Worm (Caenorhabditis elegans) whole organism, young adult: ENCODE data around the gene npr-2.

Experiments used
- B0035.1 ChIP-seq: sonication (generic microtip); optimal IDR thresholded peaks from 2 replicates; lab custom pipeline; 2016; ENCODE audit warnings: missing genetic modification characterization, mild to moderate bottlenecking, missing compliant biosample characterization, missing genotype, missing genetic modification reagents
- B0261.1 ChIP-seq: sonication (generic microtip); optimal IDR thresholded peaks from 2 replicates; lab custom pipeline; 2016; ENCODE audit warnings: mild to moderate bottlenecking, missing genetic modification characterization, moderate library complexity, missing compliant biosample characterization
- B0336.3 ChIP-seq: fragments of 200-800 bp; sonication (Bioruptor generic); IDR thresholded peaks from 2 replicates; pipeline ENCODE4 v1.3.6; 2022; ENCODE audit warnings: missing genetic modification characterization, missing compliant biosample characterization
- C06A6.2 ChIP-seq: fragments of 200-800 bp; sonication (Bioruptor generic); conservative IDR thresholded peaks from 2 replicates; pipeline ENCODE4 v1.3.6; 2022; ENCODE audit warnings: missing genetic modification characterization, missing compliant biosample characterization
- C17E4.6 ChIP-seq: fragments of 200-800 bp; sonication (Bioruptor generic); IDR thresholded peaks from 2 replicates; pipeline ENCODE4 v1.3.6; 2022; ENCODE audit warnings: missing genetic modification reagents, missing genetic modification characterization, missing compliant biosample characterization
- F10E7.11 ChIP-seq: sonication (generic microtip); optimal IDR thresholded peaks from 2 replicates; lab custom pipeline; 2017; ENCODE audit warnings: mild to moderate bottlenecking, missing genetic modification characterization, moderate library complexity, missing compliant biosample characterization
- F22D6.2 ChIP-seq: sonication (generic microtip); optimal IDR thresholded peaks from 2 replicates; lab custom pipeline; 2016; ENCODE audit warnings: mild to moderate bottlenecking, missing genetic modification characterization, missing compliant biosample characterization
- F23B12.7 ChIP-seq: sonication (generic microtip); optimal IDR thresholded peaks from 2 replicates; lab custom pipeline; 2017; ENCODE audit warnings: missing genetic modification characterization, mild to moderate bottlenecking, missing compliant biosample characterization, antibody characterized with exemption, moderate library complexity; ENCODE audit not compliant: insufficient read depth
- F37B4.10 ChIP-seq: fragments of 200-800 bp; sonication (Bioruptor generic); IDR thresholded peaks from 2 replicates; pipeline ENCODE4 v1.3.6; 2022; ENCODE audit warnings: missing genetic modification characterization, missing compliant biosample characterization
- F52B5.7 ChIP-seq: sonication (generic microtip); optimal IDR thresholded peaks from 2 replicates; lab custom pipeline; 2016; ENCODE audit warnings: mild to moderate bottlenecking, missing genetic modification characterization, missing compliant biosample characterization
- F57C9.4 ChIP-seq: sonication (generic microtip); optimal IDR thresholded peaks from 2 replicates; lab custom pipeline; 2017; ENCODE audit warnings: mild to moderate bottlenecking, missing genetic modification characterization, missing compliant biosample characterization
- K11D2.4 ChIP-seq: fragments of 200-800 bp; sonication (Bioruptor generic); IDR thresholded peaks from 2 replicates; pipeline ENCODE4 v1.3.6; 2022; ENCODE audit warnings: missing genetic modification reagents, missing genetic modification characterization, missing compliant biosample characterization
- Y53F4B.3 ChIP-seq: fragments of 200-800 bp; sonication (Bioruptor generic); IDR thresholded peaks from 2 replicates; pipeline ENCODE4 v1.3.6; 2022; ENCODE audit warnings: missing genetic modification reagents, missing genetic modification characterization, missing compliant biosample characterization
- Y79H2A.3 ChIP-seq: fragments of 200-800 bp; sonication (Bioruptor generic); conservative IDR thresholded peaks from 2 replicates; pipeline ENCODE4 v1.3.6; 2022; ENCODE audit warnings: missing genetic modification reagents, missing genetic modification characterization, missing compliant biosample characterization
- ZK185.1 ChIP-seq: sonication (generic microtip); optimal IDR thresholded peaks from 2 replicates; lab custom pipeline; 2016; ENCODE audit warnings: mild to moderate bottlenecking, missing genetic modification characterization, missing compliant biosample characterization; ENCODE audit not compliant: poor library complexity, severe bottlenecking
- aptf-2 ChIP-seq: fragments of 200-800 bp; sonication (Bioruptor generic); conservative IDR thresholded peaks from 2 replicates; pipeline ENCODE4 v1.3.6; 2022; ENCODE audit warnings: missing genetic modification reagents, missing genetic modification characterization, missing compliant biosample characterization
- athp-1 ChIP-seq: sonication (generic microtip); optimal IDR thresholded peaks from 2 replicates; lab custom pipeline; 2017; ENCODE audit warnings: mild to moderate bottlenecking, missing genetic modification characterization, missing compliant biosample characterization
- attf-3 ChIP-seq: fragments of 200-800 bp; sonication (Bioruptor generic); conservative IDR thresholded peaks from 2 replicates; pipeline ENCODE4 v1.3.6; 2022; ENCODE audit warnings: missing genetic modification reagents, missing genetic modification characterization, missing compliant biosample characterization
- attf-5 ChIP-seq: fragments of 200-800 bp; sonication (Bioruptor generic); optimal IDR thresholded peaks from 2 replicates; lab custom pipeline; 2018; ENCODE audit warnings: mild to moderate bottlenecking, missing genetic modification characterization, missing compliant biosample characterization
- bed-1 ChIP-seq: fragments of 200-800 bp; sonication (Bioruptor generic); IDR thresholded peaks from 2 replicates; pipeline ENCODE4 v1.3.6; 2022; ENCODE audit warnings: missing genetic modification reagents, missing genetic modification characterization, missing compliant biosample characterization
- ccch-3 ChIP-seq: fragments of 200-800 bp; sonication (Bioruptor generic); optimal IDR thresholded peaks from 2 replicates; lab custom pipeline; 2018; ENCODE audit warnings: mild to moderate bottlenecking, missing genetic modification characterization, missing compliant biosample characterization
- ceh-100 ChIP-seq: fragments of 200-800 bp; sonication (Bioruptor generic); IDR thresholded peaks from 2 replicates; pipeline ENCODE4 v1.3.6; 2022; ENCODE audit warnings: missing genetic modification reagents, missing genetic modification characterization, missing compliant biosample characterization
- die-1 ChIP-seq: sonication (generic microtip); optimal IDR thresholded peaks from 2 replicates; lab custom pipeline; 2016; ENCODE audit warnings: missing genotype, mild to moderate bottlenecking, missing genetic modification characterization, missing compliant biosample characterization
- dox-1 ChIP-seq: fragments of 200-800 bp; sonication (Bioruptor generic); IDR thresholded peaks from 2 replicates; pipeline ENCODE4 v1.3.6; 2022; ENCODE audit warnings: missing genetic modification reagents, missing genetic modification characterization, missing compliant biosample characterization
- egl-44 ChIP-seq: fragments of 200-800 bp; sonication (Bioruptor generic); IDR thresholded peaks from 2 replicates; pipeline ENCODE4 v1.3.6; 2022; ENCODE audit warnings: missing genetic modification reagents, missing genetic modification characterization, missing compliant biosample characterization
- egrh-3 ChIP-seq: fragments of 200-800 bp; sonication (Bioruptor generic); IDR thresholded peaks from 2 replicates; pipeline ENCODE4 v1.3.6; 2022; ENCODE audit warnings: missing genetic modification reagents, missing genetic modification characterization, missing compliant biosample characterization
- ets-4 ChIP-seq: fragments of 200-800 bp; sonication (Bioruptor generic); optimal IDR thresholded peaks from 2 replicates; lab custom pipeline; 2018; ENCODE audit warnings: mild to moderate bottlenecking, missing genetic modification characterization, missing compliant biosample characterization
- fkh-3 ChIP-seq: sonication (generic microtip); optimal IDR thresholded peaks from 2 replicates; lab custom pipeline; 2016; ENCODE audit warnings: mild to moderate bottlenecking, missing genetic modification characterization, missing compliant biosample characterization
- let-607 ChIP-seq, 2 experiments: fragments of 200-800 bp in 1 of 2; sonication (Bioruptor generic) in 1 of 2; sonication (generic microtip) in 1 of 2; optimal IDR thresholded peaks; 2 replicates each; lab custom pipeline; 2016 to 2018; ENCODE audit warnings: mild to moderate bottlenecking in 2 of 2, missing compliant biosample characterization in 2 of 2, missing genetic modification characterization in 2 of 2, moderate library complexity in 2 of 2, missing genotype in 1 of 2
- lin-54 ChIP-seq: fragments of 200-800 bp; sonication (Bioruptor generic); optimal IDR thresholded peaks from 2 replicates; lab custom pipeline; 2018; ENCODE audit warnings: mild to moderate bottlenecking, missing genetic modification characterization, missing compliant biosample characterization
- lsy-27 ChIP-seq: sonication (generic microtip); optimal IDR thresholded peaks from 2 replicates; lab custom pipeline; 2017; ENCODE audit warnings: missing genetic modification characterization, mild to moderate bottlenecking, missing compliant biosample characterization, antibody characterized with exemption, missing genotype, borderline replicate concordance; ENCODE audit not compliant: insufficient read depth
- madf-10 ChIP-seq: sonication (generic microtip); optimal IDR thresholded peaks from 2 replicates; lab custom pipeline; 2016; ENCODE audit warnings: mild to moderate bottlenecking, missing genetic modification characterization, missing compliant biosample characterization
- madf-3 ChIP-seq: fragments of 200-800 bp; sonication (Bioruptor generic); IDR thresholded peaks from 2 replicates; pipeline ENCODE4 v1.3.6; 2022; ENCODE audit warnings: missing genetic modification reagents, missing genetic modification characterization, missing compliant biosample characterization
- mcd-1 ChIP-seq: fragments of 200-800 bp; sonication (Bioruptor generic); IDR thresholded peaks from 2 replicates; pipeline ENCODE4 v1.3.6; 2022; ENCODE audit warnings: missing genetic modification reagents, missing genetic modification characterization, missing compliant biosample characterization
- nfya-2 ChIP-seq: fragments of 200-800 bp; sonication (Bioruptor generic); IDR thresholded peaks from 2 replicates; pipeline ENCODE4 v1.3.6; 2022; ENCODE audit warnings: missing genetic modification reagents, missing genetic modification characterization, missing compliant biosample characterization
- nhr-179 ChIP-seq: sonication (generic microtip); optimal IDR thresholded peaks from 2 replicates; lab custom pipeline; 2016; ENCODE audit warnings: mild to moderate bottlenecking, missing genetic modification characterization, missing compliant biosample characterization
- nhr-27 ChIP-seq: fragments of 200-800 bp; sonication (Bioruptor generic); optimal IDR thresholded peaks from 2 replicates; lab custom pipeline; 2018; ENCODE audit warnings: mild to moderate bottlenecking, missing genetic modification characterization, moderate library complexity, missing compliant biosample characterization
- nhr-80 ChIP-seq: sonication (generic microtip); optimal IDR thresholded peaks from 2 replicates; lab custom pipeline; 2016; ENCODE audit warnings: missing genetic modification characterization, missing compliant biosample characterization
- pbrm-1 ChIP-seq: fragments of 200-800 bp; sonication (Bioruptor generic); IDR thresholded peaks from 2 replicates; pipeline ENCODE4 v1.3.6; 2022; ENCODE audit warnings: missing genetic modification reagents, missing genetic modification characterization, missing compliant biosample characterization
- rcor-1 ChIP-seq: fragments of 200-800 bp; sonication (Bioruptor generic); IDR thresholded peaks from 2 replicates; pipeline ENCODE4 v1.3.6; 2022; ENCODE audit warnings: missing genetic modification reagents, missing genetic modification characterization, missing compliant biosample characterization
- rec-8 ChIP-seq, 2 experiments: sonication (generic microtip); optimal IDR thresholded peaks; 2 replicates each; lab custom pipeline; 2016; ENCODE audit warnings: mild to moderate bottlenecking in 2 of 2, missing genetic modification characterization in 2 of 2, missing genetic modification reagents in 2 of 2, missing genotype in 2 of 2, missing biosample characterization in 1 of 2, missing compliant biosample characterization in 1 of 2, moderate library complexity in 1 of 2
- rpc-1 ChIP-seq, 2 experiments: fragments of 150-350 bp in 1 of 2; sonication (generic microtip) in 1 of 2; optimal IDR thresholded peaks; 2 replicates each; lab custom pipeline; 2014 to 2018; ENCODE audit warnings: missing biosample characterization in 1 of 2, missing genetic modification characterization in 1 of 2, missing genetic modification reagents in 1 of 2, missing genotype in 1 of 2
- sea-2 ChIP-seq: fragments of 200-800 bp; sonication (Bioruptor generic); IDR thresholded peaks from 2 replicates; pipeline ENCODE4 v1.3.6; 2022; ENCODE audit warnings: missing genetic modification characterization, missing compliant biosample characterization
- snpc-3.4 ChIP-seq: sonication (generic microtip); optimal IDR thresholded peaks from 2 replicates; lab custom pipeline; 2017; ENCODE audit warnings: missing genetic modification characterization, mild to moderate bottlenecking, missing compliant biosample characterization, antibody characterized with exemption, moderate library complexity, missing genotype, missing genetic modification reagents
- ztf-18 ChIP-seq: sonication (generic microtip); optimal IDR thresholded peaks from 2 replicates; lab custom pipeline; 2016; ENCODE audit warnings: missing genotype, mild to moderate bottlenecking, missing genetic modification characterization, missing compliant biosample characterization
- ztf-25 ChIP-seq: fragments of 200-800 bp; sonication (Bioruptor generic); IDR thresholded peaks from 2 replicates; pipeline ENCODE4 v1.3.6; 2022; ENCODE audit warnings: missing genetic modification reagents, missing genetic modification characterization, missing compliant biosample characterization
- ztf-3 ChIP-seq: fragments of 200-800 bp; sonication (Bioruptor generic); optimal IDR thresholded peaks from 2 replicates; lab custom pipeline; 2018; ENCODE audit warnings: mild to moderate bottlenecking, missing genetic modification characterization, missing compliant biosample characterization

npr-2 gene

DNA sequence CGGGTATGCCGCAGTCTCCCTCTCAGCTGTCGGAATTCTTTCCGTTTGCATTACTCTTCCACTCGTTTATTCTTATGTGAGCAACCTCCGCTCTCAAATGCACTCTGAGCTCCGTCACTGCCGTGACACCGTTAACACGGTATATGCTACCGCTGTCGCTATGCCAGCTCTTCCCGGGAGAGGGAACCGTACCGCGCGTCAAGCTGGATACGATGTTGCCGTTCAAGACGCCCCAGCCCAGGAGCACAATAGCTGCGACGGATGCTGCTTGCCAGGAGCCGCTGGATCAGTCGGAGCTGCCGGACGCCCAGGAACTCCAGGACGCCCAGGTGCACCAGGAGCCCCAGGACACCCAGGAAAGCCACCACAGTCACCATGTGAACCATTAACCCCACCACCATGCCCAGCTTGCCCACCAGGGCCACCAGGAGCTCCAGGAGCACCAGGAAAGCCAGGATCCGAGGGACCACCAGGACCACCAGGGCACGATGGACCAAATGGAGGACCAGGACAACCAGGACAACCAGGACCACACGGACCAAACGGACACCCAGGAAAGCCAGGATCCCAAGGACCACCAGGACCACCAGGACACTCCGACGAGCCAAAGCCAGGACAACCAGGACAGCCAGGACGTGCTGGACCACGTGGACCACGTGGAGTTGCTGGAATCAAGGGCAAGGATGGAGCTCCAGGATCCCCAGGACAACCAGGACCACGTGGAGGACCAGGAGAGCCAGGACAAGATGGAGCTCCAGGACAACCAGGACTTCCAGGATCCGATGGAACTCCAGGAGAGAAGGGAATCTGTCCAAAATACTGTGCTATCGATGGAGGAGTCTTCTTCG lies 16.2 kb downstream of the npr-2 start:
- no peak for TF ChIP-seq nfya-2 (GFP tag; lab: Robert Waterston, UW)
- no peak; the same call in 1 of the 2 replicates for TF ChIP-seq K11D2.4 (GFP tag; lab: Robert Waterston, UW)
- TF ChIP-seq lin-54, result no peak
- TF ChIP-seq pbrm-1 (GFP tag; lab: Robert Waterston, UW), result no peak
- no peak for TF ChIP-seq aptf-2 (GFP tag; lab: Robert Waterston, UW)
- TF ChIP-seq B0035.1, result no peak
- TF ChIP-seq rpc-1 (optimal IDR thresholded peaks at IDR 0.05; lab: Kevin White, UChicago), result no peak
- no peak for TF ChIP-seq rpc-1 (tag; optimal IDR thresholded peaks at IDR 0.05; lab: Kevin White, UChicago)
- TF ChIP-seq ztf-18 (tag; lab: Kevin White, UChicago), result peak; percentile 22
- TF ChIP-seq rcor-1 (GFP tag; lab: Robert Waterston, UW), result no peak
- no peak for TF ChIP-seq nhr-179
- TF ChIP-seq F37B4.10 (GFP tag; lab: Robert Waterston, UW), result no peak
- no peak for TF ChIP-seq attf-3 (GFP tag; lab: Robert Waterston, UW)
- TF ChIP-seq ceh-100, result no peak
- TF ChIP-seq rec-8 (tag; optimal IDR thresholded peaks at IDR 0.05; lab: Kevin White, UChicago), result no peak
- TF ChIP-seq egl-44 (GFP tag; lab: Robert Waterston, UW), result 0 out of 2 replicates have a peak, but pooled peaks have one; percentile 39
- TF ChIP-seq F23B12.7 (tag; lab: Kevin White, UChicago), result no peak
- no peak for TF ChIP-seq madf-3 (GFP tag; lab: Robert Waterston, UW)
- TF ChIP-seq F10E7.11 (tag; lab: Kevin White, UChicago), result no peak
- TF ChIP-seq B0261.1, result no peak
- peak; percentile 24 for TF ChIP-seq F22D6.2 (tag; lab: Kevin White, UChicago)
- no peak for TF ChIP-seq dox-1 (GFP tag; lab: Robert Waterston, UW)
- no peak for TF ChIP-seq athp-1
- TF ChIP-seq bed-1, result no peak
- TF ChIP-seq ztf-3 (GFP tag; lab: Kevin White, UChicago), result no peak
- no peak for TF ChIP-seq C06A6.2 (GFP tag; lab: Robert Waterston, UW)
- no peak for TF ChIP-seq lsy-27 (tag; lab: Kevin White, UChicago)
- TF ChIP-seq die-1 (tag; lab: Kevin White, UChicago), result no peak
- no peak for TF ChIP-seq attf-5 (GFP tag; lab: Kevin White, UChicago)
- no peak for TF ChIP-seq sea-2 (GFP tag; lab: Robert Waterston, UW)
- no peak for TF ChIP-seq snpc-3.4 (tag; lab: Kevin White, UChicago)
- TF ChIP-seq mcd-1 (GFP tag; lab: Robert Waterston, UW), result no peak
- TF ChIP-seq nhr-27 (tag; lab: Kevin White, UChicago), result no peak
- TF ChIP-seq Y53F4B.3 (GFP tag; lab: Robert Waterston, UW), result no peak
- no peak for TF ChIP-seq ZK185.1 (tag; lab: Kevin White, UChicago)
- no peak for TF ChIP-seq F57C9.4
- TF ChIP-seq let-607 (tag; optimal IDR thresholded peaks at IDR 0.05; lab: Kevin White, UChicago), result no peak
- peak; percentile 90 for TF ChIP-seq egrh-3 (GFP tag; lab: Robert Waterston, UW)
- TF ChIP-seq ccch-3 (GFP tag; lab: Kevin White, UChicago), result no peak
- no peak for TF ChIP-seq madf-10 (tag; lab: Kevin White, UChicago)
- TF ChIP-seq fkh-3 (tag; lab: Kevin White, UChicago), result no peak
- TF ChIP-seq ztf-25 (GFP tag; lab: Robert Waterston, UW), result no peak
- peak; percentile 0 for TF ChIP-seq F52B5.7 (tag; lab: Kevin White, UChicago)
- no peak for TF ChIP-seq B0336.3
- TF ChIP-seq Y79H2A.3 (GFP tag; lab: Robert Waterston, UW), result no peak
- TF ChIP-seq C17E4.6 (GFP tag; lab: Robert Waterston, UW), result no peak
- TF ChIP-seq nhr-80 (tag; lab: Kevin White, UChicago), result no peak
- TF ChIP-seq ets-4, result peak; percentile 10
